Worm (Caenorhabditis elegans) whole organism, dauer: ENCODE data around the gene fbxc-22.
"Not testable (repeated sequence)": the region's sequence is repeated elsewhere in the genome, so short reads cannot be mapped to it uniquely, and the experiment has no call there.

ENCODE experiments used
- unc-62 ChIP-seq: sonication (generic microtip); optimal IDR thresholded peaks from 2 replicates; lab custom pipeline; 2017; ENCODE audit warnings: missing biosample characterization, missing genetic modification reagents, missing genetic modification characterization

The fbxc-22 gene

DNA sequence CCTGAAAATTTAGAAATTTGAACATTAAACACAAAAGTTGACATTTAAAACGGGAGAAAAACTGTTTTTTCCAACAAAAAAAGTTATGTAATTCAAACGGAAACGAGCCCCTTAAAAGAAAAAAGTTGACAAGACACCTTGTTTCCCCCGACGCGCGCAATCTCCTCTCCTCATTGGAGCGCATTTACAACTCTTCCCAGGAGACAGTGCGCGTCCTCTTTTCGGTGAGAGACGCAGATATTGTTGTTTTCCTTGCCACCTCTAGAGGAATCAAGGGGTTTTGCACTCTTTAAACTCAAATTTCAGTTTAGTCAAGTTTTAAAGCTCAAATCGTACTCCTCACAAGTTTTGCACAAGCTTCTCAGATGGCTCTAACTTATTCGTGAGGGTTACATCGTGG lies 5.0 kb upstream of the fbxc-22 start, which contains the start of gene F58E1.13:
TSS of gene F58E1.13 (minus strand) at position 12 of the 400 bp plus-strand sequence.
- TF ChIP-seq unc-62 (GFP tag; lab: Kevin White, UChicago) = no peak

DNA sequence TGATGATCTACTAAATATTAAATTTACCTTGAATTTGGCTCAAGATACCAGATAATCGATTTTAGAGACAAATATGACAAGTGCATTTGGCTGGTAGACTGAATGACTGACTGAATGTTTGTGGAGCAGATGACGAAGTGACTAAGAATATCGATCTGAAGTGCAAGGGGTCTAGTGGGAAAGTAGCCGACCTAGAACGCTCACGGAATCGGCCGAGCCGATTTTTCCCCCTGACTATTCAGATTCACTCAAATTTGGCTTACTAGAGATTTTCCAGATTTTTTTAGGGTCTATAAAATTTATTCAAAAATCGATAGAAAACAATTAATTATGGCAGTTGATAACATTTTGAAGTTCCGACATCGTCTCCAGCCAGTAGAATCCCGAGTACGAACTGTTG lies 3.6 kb upstream of the fbxc-22 start, which contains the start of gene fbxc-26:
TSS of gene fbxc-26 (minus strand) at position 101 of the 400 bp plus-strand sequence.
- no peak for TF ChIP-seq unc-62 (GFP tag; lab: Kevin White, UChicago)

DNA sequence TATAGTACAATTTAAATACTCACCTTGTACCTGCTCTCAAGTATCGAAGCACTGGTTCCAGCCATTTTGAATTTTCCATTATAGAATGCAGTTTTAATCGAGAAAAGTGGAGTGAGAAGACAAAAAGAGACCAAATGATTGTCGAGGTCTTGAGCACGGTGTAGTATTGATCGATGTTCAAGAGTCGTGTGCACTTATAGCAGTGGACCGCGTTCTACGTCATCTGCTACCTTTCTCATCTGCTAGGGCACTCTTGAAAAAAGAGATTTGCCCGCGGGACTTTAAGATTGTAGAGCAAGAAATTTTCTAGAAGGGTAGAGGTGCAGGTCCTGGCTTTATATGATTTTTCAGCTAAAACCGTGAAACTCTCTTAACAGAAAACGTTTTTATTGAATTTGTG lies 1.9 kb upstream of the fbxc-22 start, which contains the start of gene fbxc-21:
TSS of gene fbxc-21 (minus strand) at position 101 of the 400 bp plus-strand sequence.
- no peak for TF ChIP-seq unc-62 (GFP tag; lab: Kevin White, UChicago)

DNA sequence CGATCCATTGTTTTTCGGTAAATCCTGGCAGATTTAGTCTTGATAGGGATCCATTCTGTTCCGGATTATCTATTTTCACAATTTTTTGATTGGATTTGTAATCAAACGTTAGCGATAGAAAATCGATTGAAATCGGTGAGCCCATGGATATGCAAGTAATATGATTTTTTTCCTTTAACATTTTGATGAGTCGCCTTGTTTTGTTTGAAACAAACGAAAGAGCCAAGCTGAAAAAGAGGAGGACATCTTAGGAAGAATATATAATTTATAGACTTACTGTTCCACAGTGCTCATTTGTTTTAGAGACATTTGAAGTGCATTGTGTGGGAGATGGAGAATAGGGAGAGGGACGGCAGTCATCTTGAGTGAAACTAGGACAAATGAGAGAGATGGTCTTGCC lies 2.1 kb downstream of the fbxc-22 start, which contains the start of the genes fbxb-18 and fbxb-19:
TSS of gene fbxb-18 (minus strand) at position 101 of the 400 bp plus-strand sequence.
TSS of gene fbxb-19 (minus strand) at position 369 of the 400 bp plus-strand sequence.
- no peak for TF ChIP-seq unc-62 (GFP tag; lab: Kevin White, UChicago)

DNA sequence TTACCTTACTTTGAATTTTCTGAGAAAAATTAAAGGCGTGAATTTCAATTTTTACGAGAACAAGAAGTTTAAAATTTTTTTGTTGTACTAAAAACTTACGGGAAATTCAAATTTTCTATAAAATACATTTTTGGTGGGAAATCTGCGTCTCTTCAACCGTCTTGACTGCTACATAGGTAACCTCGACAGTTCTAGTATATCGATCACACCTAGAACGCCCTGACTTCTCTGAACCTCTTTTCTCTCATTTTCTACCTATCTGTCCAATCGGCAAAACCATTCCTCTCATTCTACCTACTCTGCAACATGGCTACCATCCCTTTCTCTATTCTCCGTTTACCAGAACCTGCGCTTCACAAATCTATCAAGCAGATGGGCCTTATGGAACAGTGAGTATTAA lies 7.2 kb downstream of the fbxc-22 start, which contains the start of gene fbxb-25:
TSS of gene fbxb-25 (plus strand) at position 301 of the 400 bp plus-strand sequence.
- TF ChIP-seq unc-62 (GFP tag; lab: Kevin White, UChicago) = no peak

DNA sequence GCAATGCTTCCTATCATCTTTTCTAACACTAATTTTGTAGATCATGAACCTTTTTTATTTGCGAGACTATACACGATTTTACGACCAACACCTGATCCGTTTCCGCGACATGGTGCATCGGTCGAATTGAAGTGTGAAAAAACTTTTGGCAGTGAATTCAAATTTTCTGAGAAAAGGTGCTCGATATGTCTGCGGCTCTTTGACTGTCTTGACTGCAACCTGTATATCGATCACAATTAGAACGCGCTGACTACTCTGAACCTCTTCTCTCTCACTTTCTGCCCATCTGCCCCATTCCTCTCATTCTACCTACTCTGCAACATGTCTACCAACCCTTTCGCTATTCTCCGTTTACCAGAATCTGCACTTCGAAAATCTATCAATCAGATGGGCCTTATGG lies 8.7 kb downstream of the fbxc-22 start, which contains the start of gene fbxb-26:
TSS of gene fbxb-26 (plus strand) at position 301 of the 400 bp plus-strand sequence.
- no peak for TF ChIP-seq unc-62 (GFP tag; lab: Kevin White, UChicago)

DNA sequence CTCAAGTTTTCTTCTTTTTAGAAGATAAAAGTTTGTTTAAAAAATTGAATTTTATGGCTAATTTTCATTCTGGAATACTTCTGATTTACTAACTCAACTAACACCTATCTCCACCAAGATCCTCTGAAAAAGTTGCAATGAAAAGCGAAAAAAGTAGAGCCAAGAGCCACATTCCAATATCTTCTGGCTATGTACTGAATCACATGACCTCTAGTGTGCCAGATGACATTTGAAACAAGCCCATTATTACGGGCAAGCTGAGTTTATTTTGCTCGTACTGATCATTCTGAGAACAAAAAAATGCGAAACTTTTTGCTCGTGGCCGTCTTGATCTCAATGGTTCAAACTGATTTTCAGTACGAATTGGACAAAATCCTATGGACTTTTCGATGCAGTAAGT lies 11.8 kb downstream of the fbxc-22 start, which contains the start of gene irld-36:
TSS of gene irld-36 (plus strand) at position 301 of the 400 bp plus-strand sequence.
- no peak for TF ChIP-seq unc-62 (GFP tag; lab: Kevin White, UChicago)

DNA sequence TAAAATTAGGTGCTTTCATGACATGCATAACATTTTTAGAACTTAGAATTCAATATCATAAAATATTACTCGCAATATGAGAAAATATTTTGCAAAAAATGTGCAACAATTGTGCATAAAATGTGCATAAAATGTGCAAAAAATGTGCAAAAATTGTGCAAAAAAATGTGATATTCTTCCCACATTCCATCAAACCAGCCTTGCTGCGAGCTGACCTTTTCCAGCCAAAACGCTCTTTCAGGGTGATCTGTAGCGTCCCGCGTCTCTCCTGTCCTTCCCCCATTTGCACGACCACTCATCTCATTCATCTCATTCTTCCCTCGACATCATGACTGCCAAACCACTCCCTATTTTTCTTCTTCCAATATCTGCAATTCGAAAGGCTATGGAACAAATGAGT lies 14.8 kb downstream of the fbxc-22 start, which contains the start of gene fbxb-17:
TSS of gene fbxb-17 (plus strand) at position 301 of the 400 bp plus-strand sequence.
- no peak for TF ChIP-seq unc-62 (GFP tag; lab: Kevin White, UChicago)

DNA sequence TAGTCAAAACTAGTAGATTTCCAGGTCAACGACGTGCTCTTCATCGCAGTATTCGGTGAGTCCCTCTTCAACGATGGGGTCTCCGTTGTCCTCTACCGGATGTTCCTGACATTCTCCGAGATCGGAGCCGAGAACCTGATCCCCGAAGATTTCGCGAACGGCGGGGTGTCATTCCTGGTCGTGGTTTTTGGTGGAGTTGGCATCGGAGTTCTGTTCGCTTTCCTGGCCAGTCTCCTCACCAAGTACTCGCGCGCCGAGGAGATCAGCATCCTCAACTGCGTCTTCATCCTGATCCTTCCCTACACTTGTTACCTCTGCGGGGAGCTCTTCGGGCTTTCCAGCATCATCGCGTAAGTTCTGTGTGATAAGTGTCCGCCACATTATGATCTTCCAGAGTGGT lies 18.2 kb downstream of the fbxc-22 start:
- no peak for TF ChIP-seq unc-62 (GFP tag; lab: Kevin White, UChicago)

DNA sequence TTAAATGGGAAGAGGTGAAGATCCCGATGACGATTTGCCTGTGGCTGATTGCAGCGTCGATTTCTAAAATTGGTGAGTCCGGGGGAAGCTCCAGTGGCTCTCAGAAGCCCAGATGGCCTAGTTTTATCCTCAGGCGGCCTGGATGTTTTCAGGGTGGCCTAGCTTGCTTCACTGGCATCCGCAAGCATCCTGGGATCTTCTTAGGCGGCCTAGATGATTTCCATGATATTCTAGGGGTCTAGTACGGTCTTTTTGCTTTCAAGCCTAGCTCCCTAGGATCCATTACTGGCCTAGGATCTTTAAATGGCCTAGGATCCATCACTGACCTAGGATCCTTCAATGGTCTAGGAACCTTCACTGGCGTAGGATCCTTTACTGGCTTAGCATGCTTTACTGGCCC lies 19.9 kb downstream of the fbxc-22 start:
- TF ChIP-seq unc-62 (GFP tag; lab: Kevin White, UChicago) = no peak

DNA sequence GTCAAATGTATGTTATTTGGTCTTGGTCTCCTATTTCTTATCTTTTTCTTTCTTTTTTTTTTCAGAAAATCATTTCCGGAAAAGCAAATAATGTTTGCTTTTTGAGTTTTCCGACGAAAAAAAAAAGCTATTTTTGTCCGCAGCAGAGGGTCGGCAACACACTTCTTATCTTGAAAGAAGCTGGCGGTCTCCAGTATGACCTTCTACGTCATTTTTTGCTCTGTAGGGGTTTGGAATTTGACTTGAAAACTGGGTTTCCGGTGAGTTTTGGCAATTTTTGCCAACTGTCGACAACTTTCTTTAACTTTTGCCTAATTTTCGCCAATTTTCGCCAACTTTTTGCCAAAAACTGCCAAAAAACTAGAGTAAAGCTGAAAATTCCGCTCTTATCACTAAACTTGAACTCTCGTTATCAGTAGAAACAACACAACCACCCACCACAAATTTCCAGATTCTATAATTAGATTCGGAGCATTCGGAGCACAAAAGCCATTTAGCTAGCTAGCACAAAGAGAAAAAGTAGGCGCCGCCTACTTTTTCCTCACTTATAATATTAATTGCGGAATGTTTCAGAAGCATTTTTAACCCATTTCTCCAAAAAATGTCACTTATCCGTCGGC lies 20.5 kb downstream of the fbxc-22 start, which contains the start of gene nhx-6:
TSS of gene nhx-6 (plus strand) at position 570 of the 620 bp plus-strand sequence.
- TF ChIP-seq unc-62 (GFP tag; lab: Kevin White, UChicago) = no peak

DNA sequence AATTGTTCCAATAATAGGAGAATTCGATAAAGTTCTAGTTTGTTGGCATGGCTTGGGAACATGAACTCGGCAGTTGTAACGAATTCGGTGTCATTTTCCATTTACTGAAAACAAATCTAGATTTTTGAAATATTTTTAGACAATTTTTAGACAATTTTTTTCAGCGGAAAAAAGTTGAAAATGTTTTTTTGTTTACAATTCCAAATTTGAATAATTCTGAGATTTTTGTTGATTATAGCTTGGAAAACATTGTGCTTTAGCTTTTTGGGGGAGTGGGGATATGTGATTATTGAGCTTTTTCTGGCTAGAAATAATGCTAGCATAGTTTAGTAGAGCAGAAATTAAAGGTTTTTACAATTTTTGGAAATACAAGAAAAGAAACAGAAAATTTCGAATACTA lies 22.0 kb downstream of the fbxc-22 start, which contains the start of gene srw-97:
TSS of gene srw-97 (minus strand) at position 101 of the 400 bp plus-strand sequence.
- TF ChIP-seq unc-62 (GFP tag; lab: Kevin White, UChicago) = no peak

DNA sequence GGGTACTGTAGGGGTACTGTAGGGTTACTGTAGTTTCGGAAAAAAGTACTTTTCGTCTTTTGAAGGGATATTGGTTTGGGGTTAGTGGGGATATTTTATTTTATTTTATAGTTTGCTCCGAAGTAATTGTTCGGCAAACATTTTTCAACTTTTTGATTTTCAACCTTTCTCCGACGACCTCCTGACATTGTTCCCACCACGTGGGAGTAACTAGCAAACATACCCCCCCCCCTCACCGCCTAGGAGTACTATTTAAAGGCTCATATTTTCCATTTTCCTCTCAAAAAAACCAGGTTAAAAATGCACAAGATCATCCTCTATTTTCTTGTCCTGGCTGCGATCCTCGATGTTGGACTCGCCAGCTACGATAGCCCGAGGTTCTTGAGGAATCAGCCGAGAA lies 24.9 kb downstream of the fbxc-22 start, which contains the start of gene srlf-29:
TSS of gene srlf-29 (plus strand) at position 301 of the 400 bp plus-strand sequence.
- TF ChIP-seq unc-62 (GFP tag; lab: Kevin White, UChicago) = no peak

DNA sequence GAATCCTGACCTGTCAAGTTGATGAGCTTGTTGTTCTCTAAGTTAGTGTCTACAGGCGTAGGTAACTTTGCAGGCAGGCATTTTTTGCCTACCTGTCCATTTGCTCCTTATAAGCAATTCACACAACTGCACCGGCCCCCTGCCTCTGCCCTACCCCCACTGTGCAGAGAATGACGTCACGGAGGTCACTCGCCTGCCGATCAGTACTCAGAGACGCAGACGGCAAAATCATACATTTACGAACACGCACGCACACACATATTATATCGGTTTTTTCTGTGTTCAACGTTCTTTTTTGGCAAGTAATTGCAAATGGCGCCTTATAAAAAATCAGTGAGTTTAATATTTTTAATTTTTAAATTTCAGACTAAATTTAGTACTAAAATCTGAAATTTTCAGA lies 27.4 kb downstream of the fbxc-22 start, which contains the start of gene duxl-1:
TSS of gene duxl-1 (plus strand) at position 184 of the 400 bp plus-strand sequence.
- TF ChIP-seq unc-62 (GFP tag; lab: Kevin White, UChicago) = no peak

DNA sequence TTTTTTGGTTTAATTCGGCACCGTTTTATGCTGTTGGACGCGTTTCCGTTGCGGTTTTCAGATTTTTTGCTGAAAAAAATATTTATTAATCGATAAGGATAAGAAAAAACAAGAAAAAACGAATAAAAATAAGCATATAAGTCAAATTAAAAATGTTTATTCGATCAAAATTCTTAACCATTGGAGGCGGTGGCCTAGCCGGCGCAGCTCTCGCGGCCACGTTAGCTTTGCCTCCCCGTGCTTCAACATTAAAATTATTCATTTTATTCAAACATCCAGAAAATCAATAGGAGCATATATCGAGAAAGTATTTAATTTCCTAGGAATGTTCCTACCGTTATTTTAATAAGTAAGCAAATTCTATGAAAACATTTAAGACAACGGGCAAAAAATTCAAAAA lies 28.0 kb downstream of the fbxc-22 start, which contains the start of gene ZC204.14:
TSS of gene ZC204.14 (minus strand) at position 69 of the 400 bp plus-strand sequence.
- TF ChIP-seq unc-62 (GFP tag; lab: Kevin White, UChicago) = no peak

DNA sequence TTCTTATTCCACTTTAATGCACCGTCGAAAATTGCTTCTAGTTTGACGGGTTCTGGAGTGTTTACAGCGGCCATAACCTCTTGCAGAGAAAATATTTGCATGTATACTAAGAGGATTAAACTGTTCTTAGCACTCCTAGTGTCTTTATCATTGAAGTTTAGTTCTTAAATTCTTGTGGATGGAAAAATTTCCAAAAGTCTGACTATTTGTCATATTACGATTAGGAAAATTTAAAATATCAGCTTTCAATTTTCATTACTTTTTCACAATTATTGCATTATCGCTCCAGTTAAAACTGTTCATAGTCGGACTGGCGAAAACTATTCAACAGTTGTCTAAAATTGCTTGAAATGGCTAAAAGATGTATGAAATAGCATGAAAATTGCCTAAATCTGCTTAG lies 30.0 kb downstream of the fbxc-22 start, which contains the start of gene ZC204.13:
TSS of gene ZC204.13 (minus strand) at position 101 of the 400 bp plus-strand sequence.
- not testable (repeated sequence) for TF ChIP-seq unc-62 (GFP tag; lab: Kevin White, UChicago)
